Worm (Caenorhabditis elegans) whole organism, young adult: ENCODE results near the gene F13H8.2.

ENCODE experiments used
- C06A6.2 ChIP-seq: fragments of 200-800 bp; sonication (Bioruptor generic); conservative IDR thresholded peaks from 2 replicates; pipeline ENCODE4 v1.3.6; 2022; ENCODE audit warnings: missing genetic modification characterization, missing compliant biosample characterization
- F10E7.11 ChIP-seq: sonication (generic microtip); optimal IDR thresholded peaks from 2 replicates; lab custom pipeline; 2017; ENCODE audit warnings: mild to moderate bottlenecking, missing genetic modification characterization, moderate library complexity, missing compliant biosample characterization
- F49E8.2 ChIP-seq: sonication (generic microtip); optimal IDR thresholded peaks from 3 replicates; lab custom pipeline; 2017; ENCODE audit warnings: missing genetic modification characterization, mild to moderate bottlenecking, missing compliant biosample characterization, antibody characterized with exemption, moderate library complexity; ENCODE audit not compliant: insufficient read depth
- F57C9.4 ChIP-seq: sonication (generic microtip); optimal IDR thresholded peaks from 2 replicates; lab custom pipeline; 2017; ENCODE audit warnings: mild to moderate bottlenecking, missing genetic modification characterization, missing compliant biosample characterization
- Y53F4B.3 ChIP-seq: fragments of 200-800 bp; sonication (Bioruptor generic); IDR thresholded peaks from 2 replicates; pipeline ENCODE4 v1.3.6; 2022; ENCODE audit warnings: missing genetic modification reagents, missing genetic modification characterization, missing compliant biosample characterization
- Y53G8AR.9 ChIP-seq: fragments of 200-800 bp; sonication (Bioruptor generic); conservative IDR thresholded peaks from 2 replicates; pipeline ENCODE4 v1.3.6; 2022; ENCODE audit warnings: missing genetic modification reagents, missing genetic modification characterization, missing compliant biosample characterization
- Y95B8A.8 ChIP-seq: fragments of 200-800 bp; sonication (Bioruptor generic); IDR thresholded peaks from 2 replicates; pipeline ENCODE4 v1.3.6; 2022; ENCODE audit warnings: missing genetic modification reagents, missing genetic modification characterization, missing compliant biosample characterization
- akir-1 ChIP-seq: fragments of 200-800 bp; sonication (Bioruptor generic); optimal IDR thresholded peaks from 2 replicates; lab custom pipeline; 2018; ENCODE audit warnings: mild to moderate bottlenecking, missing genetic modification characterization, moderate library complexity, missing compliant biosample characterization
- aptf-2 ChIP-seq: fragments of 200-800 bp; sonication (Bioruptor generic); conservative IDR thresholded peaks from 2 replicates; pipeline ENCODE4 v1.3.6; 2022; ENCODE audit warnings: missing genetic modification reagents, missing genetic modification characterization, missing compliant biosample characterization
- attf-3 ChIP-seq: fragments of 200-800 bp; sonication (Bioruptor generic); conservative IDR thresholded peaks from 2 replicates; pipeline ENCODE4 v1.3.6; 2022; ENCODE audit warnings: missing genetic modification reagents, missing genetic modification characterization, missing compliant biosample characterization
- attf-6 ChIP-seq: fragments of 200-800 bp; sonication (Bioruptor generic); IDR thresholded peaks from 2 replicates; pipeline ENCODE4 v1.3.6; 2022; ENCODE audit warnings: missing genetic modification reagents, missing genetic modification characterization, missing compliant biosample characterization
- bed-2 ChIP-seq: fragments of 200-800 bp; sonication (Bioruptor generic); IDR thresholded peaks from 2 replicates; pipeline ENCODE4 v1.3.6; 2022; ENCODE audit warnings: missing genetic modification reagents, missing genetic modification characterization, missing compliant biosample characterization
- cebp-1 ChIP-seq, 2 experiments: fragments of 200-800 bp in 1 of 2; sonication (Bioruptor generic) in 1 of 2; sonication (generic microtip) in 1 of 2; IDR thresholded peaks in 1 of 2; optimal IDR thresholded peaks in 1 of 2; 2 replicates each; pipeline versions ENCODE4 v1.3.6 to Lab custom; 2017 to 2022; ENCODE audit warnings: missing compliant biosample characterization in 2 of 2, missing genetic modification characterization in 2 of 2, mild to moderate bottlenecking in 1 of 2, missing genetic modification reagents in 1 of 2, moderate library complexity in 1 of 2
- cebp-2 ChIP-seq: fragments of 200-800 bp; sonication (Bioruptor generic); IDR thresholded peaks from 2 replicates; pipeline ENCODE4 v1.3.6; 2022; ENCODE audit warnings: missing genetic modification characterization, missing compliant biosample characterization
- ceh-100 ChIP-seq: fragments of 200-800 bp; sonication (Bioruptor generic); IDR thresholded peaks from 2 replicates; pipeline ENCODE4 v1.3.6; 2022; ENCODE audit warnings: missing genetic modification reagents, missing genetic modification characterization, missing compliant biosample characterization
- ceh-79 ChIP-seq: sonication (generic microtip); optimal IDR thresholded peaks from 2 replicates; lab custom pipeline; 2017; ENCODE audit warnings: mild to moderate bottlenecking, missing genetic modification characterization, missing compliant biosample characterization
- ceh-91 ChIP-seq: fragments of 200-800 bp; sonication (Bioruptor generic); IDR thresholded peaks from 2 replicates; pipeline ENCODE4 v1.3.6; 2022; ENCODE audit warnings: missing genetic modification reagents, missing genetic modification characterization, missing compliant biosample characterization
- dox-1 ChIP-seq: fragments of 200-800 bp; sonication (Bioruptor generic); IDR thresholded peaks from 2 replicates; pipeline ENCODE4 v1.3.6; 2022; ENCODE audit warnings: missing genetic modification reagents, missing genetic modification characterization, missing compliant biosample characterization
- dpl-1 ChIP-seq: fragments of 150-350 bp; optimal IDR thresholded peaks from 2 replicates; lab custom pipeline; 2014; ENCODE audit warnings: missing biosample characterization, missing genetic modification reagents, missing genetic modification characterization
- efl-1 ChIP-seq: fragments of 150-350 bp; optimal IDR thresholded peaks from 2 replicates; lab custom pipeline; 2014; ENCODE audit warnings: missing biosample characterization, missing genetic modification reagents, missing genetic modification characterization
- egl-44 ChIP-seq: fragments of 200-800 bp; sonication (Bioruptor generic); IDR thresholded peaks from 2 replicates; pipeline ENCODE4 v1.3.6; 2022; ENCODE audit warnings: missing genetic modification reagents, missing genetic modification characterization, missing compliant biosample characterization
- ekl-4 ChIP-seq: fragments of 200-800 bp; sonication (Bioruptor generic); IDR thresholded peaks from 2 replicates; pipeline ENCODE4 v1.3.6; 2022; ENCODE audit warnings: missing genetic modification reagents, missing genetic modification characterization, missing compliant biosample characterization
- fkh-3 ChIP-seq: sonication (generic microtip); optimal IDR thresholded peaks from 2 replicates; lab custom pipeline; 2016; ENCODE audit warnings: mild to moderate bottlenecking, missing genetic modification characterization, missing compliant biosample characterization
- hlh-12 ChIP-seq: sonication (generic microtip); optimal IDR thresholded peaks from 2 replicates; lab custom pipeline; 2016; ENCODE audit warnings: missing genetic modification characterization, missing compliant biosample characterization
- hlh-26 ChIP-seq: fragments of 200-800 bp; sonication (Bioruptor generic); conservative IDR thresholded peaks from 2 replicates; pipeline ENCODE4 v1.3.6; 2022; ENCODE audit warnings: missing genetic modification reagents, missing genetic modification characterization, missing compliant biosample characterization
- hrde-1 ChIP-seq: sonication (generic microtip); optimal IDR thresholded peaks from 2 replicates; lab custom pipeline; 2016; ENCODE audit warnings: missing genetic modification characterization, mild to moderate bottlenecking, missing compliant biosample characterization, moderate library complexity, missing genotype, missing genetic modification reagents, borderline replicate concordance
- hsf-1 ChIP-seq: fragments of 200-800 bp; sonication (Bioruptor generic); IDR thresholded peaks from 2 replicates; pipeline ENCODE4 v1.3.6; 2022; ENCODE audit warnings: missing genetic modification reagents, missing genetic modification characterization, missing compliant biosample characterization
- lin-35 ChIP-seq, 3 experiments: fragments of 150-350 bp in 2 of 3; sonication (generic microtip) in 1 of 3; optimal IDR thresholded peaks; 2 replicates each; lab custom pipeline; 2014 to 2018; ENCODE audit warnings: missing biosample characterization in 3 of 3, missing genetic modification characterization in 3 of 3, missing genetic modification reagents in 3 of 3
- lin-54 ChIP-seq: fragments of 200-800 bp; sonication (Bioruptor generic); optimal IDR thresholded peaks from 2 replicates; lab custom pipeline; 2018; ENCODE audit warnings: mild to moderate bottlenecking, missing genetic modification characterization, missing compliant biosample characterization
- madf-8 ChIP-seq: fragments of 200-800 bp; sonication (Bioruptor generic); conservative IDR thresholded peaks from 2 replicates; pipeline ENCODE4 v1.3.6; 2022; ENCODE audit warnings: missing genetic modification reagents, missing genetic modification characterization, missing compliant biosample characterization
- mcd-1 ChIP-seq: fragments of 200-800 bp; sonication (Bioruptor generic); IDR thresholded peaks from 2 replicates; pipeline ENCODE4 v1.3.6; 2022; ENCODE audit warnings: missing genetic modification reagents, missing genetic modification characterization, missing compliant biosample characterization
- nfyb-1 ChIP-seq: fragments of 200-800 bp; sonication (Bioruptor generic); IDR thresholded peaks from 2 replicates; pipeline ENCODE4 v1.3.6; 2022; ENCODE audit warnings: missing genetic modification reagents, missing genetic modification characterization, missing compliant biosample characterization
- nhr-120 ChIP-seq: fragments of 200-800 bp; sonication (Bioruptor generic); IDR thresholded peaks from 2 replicates; pipeline ENCODE4 v1.3.6; 2022; ENCODE audit warnings: missing genetic modification characterization, missing compliant biosample characterization
- nhr-90 ChIP-seq: sonication (generic microtip); optimal IDR thresholded peaks from 2 replicates; lab custom pipeline; 2016; ENCODE audit warnings: missing genotype, mild to moderate bottlenecking, missing genetic modification characterization, missing compliant biosample characterization
- pha-4 ChIP-seq: fragments of 150-350 bp; sonication (generic microtip); optimal IDR thresholded peaks from 2 replicates; lab custom pipeline; 2014; ENCODE audit warnings: missing biosample characterization, missing genetic modification reagents, missing genetic modification characterization
- rpc-1 ChIP-seq, 2 experiments: fragments of 150-350 bp in 1 of 2; sonication (generic microtip) in 1 of 2; optimal IDR thresholded peaks; 2 replicates each; lab custom pipeline; 2014 to 2018; ENCODE audit warnings: missing biosample characterization in 1 of 2, missing genetic modification characterization in 1 of 2, missing genetic modification reagents in 1 of 2, missing genotype in 1 of 2
- snpc-4 ChIP-seq, 5 experiments: fragments of 150-350 bp in 1 of 5; sonication (generic microtip) in 4 of 5; optimal IDR thresholded peaks; 2 replicates each; lab custom pipeline; 2014 to 2018; ENCODE audit warnings: missing genetic modification characterization in 5 of 5, missing biosample characterization in 3 of 5, antibody characterized with exemption in 2 of 5, mild to moderate bottlenecking in 2 of 5, missing compliant biosample characterization in 2 of 5, missing genotype in 2 of 5, moderate library complexity in 2 of 5, missing genetic modification reagents in 1 of 5
- somi-1 ChIP-seq: fragments of 200-800 bp; sonication (Bioruptor generic); optimal IDR thresholded peaks from 2 replicates; lab custom pipeline; 2018; ENCODE audit warnings: mild to moderate bottlenecking, missing genetic modification characterization, missing compliant biosample characterization
- tbp1 ChIP-seq: fragments of 200-800 bp; sonication (Bioruptor generic); optimal IDR thresholded peaks from 2 replicates; lab custom pipeline; 2018; ENCODE audit warnings: mild to moderate bottlenecking, missing genetic modification characterization, missing compliant biosample characterization
- tlf-1 ChIP-seq: fragments of 200-800 bp; sonication (Bioruptor generic); optimal IDR thresholded peaks from 2 replicates; lab custom pipeline; 2018; ENCODE audit warnings: mild to moderate bottlenecking, missing genetic modification characterization, missing compliant biosample characterization
- unc-62 ChIP-seq: fragments of 150-350 bp; optimal IDR thresholded peaks from 2 replicates; lab custom pipeline; 2014; ENCODE audit warnings: missing biosample characterization, missing genetic modification reagents, missing genetic modification characterization
- xnd-1 ChIP-seq: sonication (generic microtip); optimal IDR thresholded peaks from 2 replicates; lab custom pipeline; 2016; ENCODE audit warnings: missing genotype, missing genetic modification reagents, missing genetic modification characterization, missing compliant biosample characterization
- zfh-2 ChIP-seq: fragments of 200-800 bp; sonication (Bioruptor generic); conservative IDR thresholded peaks from 2 replicates; pipeline ENCODE4 v1.3.6; 2022; ENCODE audit warnings: missing genetic modification reagents, missing genetic modification characterization, missing compliant biosample characterization
- zim-3 ChIP-seq: sonication (generic microtip); optimal IDR thresholded peaks from 2 replicates; lab custom pipeline; 2017; ENCODE audit warnings: mild to moderate bottlenecking, missing genetic modification characterization, moderate library complexity, missing compliant biosample characterization
- ztf-28 ChIP-seq: fragments of 200-800 bp; sonication (Bioruptor generic); IDR thresholded peaks from 2 replicates; pipeline ENCODE4 v1.3.6; 2022; ENCODE audit warnings: missing genetic modification reagents, missing genetic modification characterization, missing compliant biosample characterization

The F13H8.2 gene

ce11 chrII:6269805-6270414 lies at the start of gene F13H8.2:
Gene F13H8.2 (plus strand): TSS chrII:6270364.
- TF ChIP-seq hlh-12 (no peak), nfyb-1 (peak; percentile 93), nhr-120 (GFP tag; lab: Robert Waterston, UW) (no peak), C06A6.2 (peak; percentile 85), akir-1 (GFP tag; lab: Kevin White, UChicago) (no peak), aptf-2 (GFP tag; lab: Robert Waterston, UW) (peak; percentile 89; the same call in 1 of the 2 replicates), Y53F4B.3 (GFP tag; lab: Robert Waterston, UW) (peak; percentile 85), cebp-1 (GFP tag; IDR thresholded peaks at IDR 0.05; lab: Robert Waterston, UW) (peak; percentile 48; the same call in 1 of the 2 replicates), cebp-1 (tag; optimal IDR thresholded peaks at IDR 0.05; lab: Kevin White, UChicago) (no peak), fkh-3 (tag; lab: Kevin White, UChicago) (no peak), egl-44 (GFP tag; lab: Robert Waterston, UW) (peak; percentile 66; the same call in 1 of the 2 replicates), mcd-1 (GFP tag; lab: Robert Waterston, UW) (peak; percentile 90), zim-3 (tag; lab: Kevin White, UChicago) (peak; percentile 2), cebp-2 (GFP tag; lab: Robert Waterston, UW) (0 out of 2 replicates have a peak, but pooled peaks have one; percentile 32), dox-1 (GFP tag; lab: Robert Waterston, UW) (peak; percentile 96), ceh-79 (tag; lab: Kevin White, UChicago) (no peak), bed-2 (GFP tag; lab: Robert Waterston, UW) (peak; percentile 88), tbp1 (GFP tag; lab: Kevin White, UChicago) (peak; percentile 52), attf-6 (GFP tag; lab: Robert Waterston, UW) (peak; percentile 54), Y95B8A.8 (GFP tag; lab: Robert Waterston, UW) (peak; percentile 52; the same call in 1 of the 2 replicates), dpl-1 (GFP tag; lab: Kevin White, UChicago) (peak; percentile 68), tlf-1 (peak; percentile 52), ceh-100 (GFP tag; lab: Robert Waterston, UW) (peak; percentile 98), madf-8 (GFP tag; lab: Robert Waterston, UW) (peak; percentile 68), ekl-4 (GFP tag; lab: Robert Waterston, UW) (peak; percentile 86), lin-54 (GFP tag; lab: Kevin White, UChicago) (peak; percentile 96), rpc-1 (optimal IDR thresholded peaks at IDR 0.05; lab: Kevin White, UChicago) (no peak), rpc-1 (tag; optimal IDR thresholded peaks at IDR 0.05; lab: Kevin White, UChicago) (no peak), xnd-1 (tag; lab: Kevin White, UChicago) (no peak), attf-3 (GFP tag; lab: Robert Waterston, UW) (peak; percentile 79), pha-4 (tag; lab: Kevin White, UChicago) (no peak), hsf-1 (GFP tag; lab: Robert Waterston, UW) (peak; percentile 37; the same call in 1 of the 2 replicates), zfh-2 (0 out of 2 replicates have a peak, but pooled peaks have one; percentile 18), snpc-4 (GFP tag; optimal IDR thresholded peaks at IDR 0.05; lab: Kevin White, UChicago) (no peak), snpc-4 (tag; optimal IDR thresholded peaks at IDR 0.05; lab: Kevin White, UChicago) (peak in 1 of 4 experiments; percentile 18), unc-62 (GFP tag; lab: Kevin White, UChicago) (no peak), somi-1 (GFP tag; lab: Kevin White, UChicago) (no peak), Y53G8AR.9 (GFP tag; lab: Robert Waterston, UW) (peak; percentile 61; the same call in 1 of the 2 replicates), nhr-90 (tag; lab: Kevin White, UChicago) (no peak), F10E7.11 (tag; lab: Kevin White, UChicago) (no peak), hlh-26 (GFP tag; lab: Robert Waterston, UW) (no peak), hrde-1 (tag; lab: Kevin White, UChicago) (no peak), lin-35 (GFP tag; optimal IDR thresholded peaks at IDR 0.05; lab: Kevin White, UChicago) (peak in 2 of 3 experiments; percentile 24 to 94), F49E8.2 (tag; lab: Kevin White, UChicago) (peak; percentile 6), F57C9.4 (tag; lab: Kevin White, UChicago) (no peak), ztf-28 (GFP tag; lab: Robert Waterston, UW) (peak; percentile 95), ceh-91 (GFP tag; lab: Robert Waterston, UW) (peak; percentile 78), efl-1 (GFP tag; lab: Kevin White, UChicago) (peak; percentile 76)
